Fruit fly (Drosophila melanogaster) whole organism, adult: ENCODE results near the gene Mettl5.

ENCODE experiments used
- CG11617 ChIP-seq: fragments of 200-800 bp; sonication (Bioruptor generic); optimal IDR thresholded peaks from 2 replicates; lab custom pipeline; 2017; ENCODE audit warnings: mild to moderate bottlenecking, missing biosample characterization, missing genetic modification reagents, missing genetic modification characterization
- CG12768 ChIP-seq: fragments of 200-800 bp; sonication (Bioruptor generic); optimal IDR thresholded peaks from 2 replicates; lab custom pipeline; 2017; ENCODE audit warnings: missing biosample characterization, missing genetic modification characterization, mild to moderate bottlenecking, moderate library complexity, missing genetic modification reagents
- CG14711 ChIP-seq: fragments of 200-800 bp; sonication (Bioruptor generic); optimal IDR thresholded peaks from 2 replicates; lab custom pipeline; 2018; ENCODE audit warnings: missing biosample characterization, mild to moderate bottlenecking, missing genetic modification characterization, moderate library complexity
- CG1620 ChIP-seq: fragments of 200-800 bp; sonication (Bioruptor generic); optimal IDR thresholded peaks from 2 replicates; lab custom pipeline; 2016; ENCODE audit warnings: missing biosample characterization, missing genetic modification characterization
- CG33017 ChIP-seq: fragments of 200-800 bp; sonication (Bioruptor generic); optimal IDR thresholded peaks from 2 replicates; lab custom pipeline; 2018; ENCODE audit warnings: missing biosample characterization, mild to moderate bottlenecking, missing genetic modification characterization, moderate library complexity
- CG5204 ChIP-seq: fragments of 200-800 bp; sonication (Bioruptor generic); optimal IDR thresholded peaks from 2 replicates; lab custom pipeline; 2016; ENCODE audit warnings: missing biosample characterization, missing genetic modification characterization
- CG7045 ChIP-seq: fragments of 200-800 bp; sonication (Bioruptor generic); optimal IDR thresholded peaks from 2 replicates; lab custom pipeline; 2017; ENCODE audit warnings: missing biosample characterization, mild to moderate bottlenecking, missing genetic modification characterization
- CG7101 ChIP-seq: fragments of 200-800 bp; sonication (Bioruptor generic); optimal IDR thresholded peaks from 2 replicates; lab custom pipeline; 2018; ENCODE audit warnings: missing biosample characterization, mild to moderate bottlenecking, missing genetic modification characterization, moderate library complexity
- Clk ChIP-seq: fragments of 200-800 bp; sonication (Bioruptor generic); optimal IDR thresholded peaks from 2 replicates; lab custom pipeline; 2017; ENCODE audit warnings: missing biosample characterization, missing genetic modification characterization
- Crg-1 ChIP-seq: fragments of 200-800 bp; sonication (Bioruptor generic); optimal IDR thresholded peaks from 2 replicates; lab custom pipeline; 2016; ENCODE audit warnings: missing biosample characterization, missing genetic modification characterization
- Hr96 ChIP-seq: fragments of 200-800 bp; sonication (Bioruptor generic); optimal IDR thresholded peaks from 2 replicates; lab custom pipeline; 2016; ENCODE audit warnings: missing biosample characterization, missing genetic modification characterization
- Mnt ChIP-seq: fragments of 200-800 bp; sonication (Bioruptor generic); optimal IDR thresholded peaks from 2 replicates; lab custom pipeline; 2016; ENCODE audit warnings: missing biosample characterization, mild to moderate bottlenecking, missing genetic modification characterization
- bab1 ChIP-seq: fragments of 200-800 bp; sonication (Bioruptor generic); optimal IDR thresholded peaks from 3 replicates; lab custom pipeline; 2019; ENCODE audit warnings: missing biosample characterization, mild to moderate bottlenecking, missing genetic modification characterization, moderate library complexity
- cic ChIP-seq: fragments of 200-800 bp; sonication (Bioruptor generic); optimal IDR thresholded peaks from 2 replicates; lab custom pipeline; 2017; ENCODE audit warnings: missing biosample characterization, mild to moderate bottlenecking, missing genetic modification characterization, moderate library complexity
- cnc ChIP-seq, 2 experiments: fragments of >200 bp; optimal IDR thresholded peaks; 2 replicates each; lab custom pipeline; 2017
- kay ChIP-seq: fragments of 200-800 bp; sonication (Bioruptor generic); peaks from one replicate; lab custom pipeline; 2016; ENCODE audit warnings: missing biosample characterization, missing genetic modification characterization, borderline replicate concordance
- ovo ChIP-seq: fragments of 200-800 bp; sonication (Bioruptor generic); optimal IDR thresholded peaks from 2 replicates; lab custom pipeline; 2016; ENCODE audit warnings: missing biosample characterization, missing genetic modification characterization
- pad ChIP-seq: fragments of 200-800 bp; sonication (Bioruptor generic); optimal IDR thresholded peaks from 3 replicates; lab custom pipeline; 2017; ENCODE audit warnings: missing biosample characterization, missing genetic modification characterization, mild to moderate bottlenecking, moderate library complexity, missing genetic modification reagents
- tj ChIP-seq: fragments of 200-800 bp; sonication (Bioruptor generic); optimal IDR thresholded peaks from 3 replicates; lab custom pipeline; 2017; ENCODE audit warnings: missing biosample characterization, mild to moderate bottlenecking, missing genetic modification characterization, moderate library complexity
- toe ChIP-seq: fragments of 200-800 bp; sonication (Bioruptor generic); optimal IDR thresholded peaks from 2 replicates; lab custom pipeline; 2016; ENCODE audit warnings: missing biosample characterization, missing genetic modification characterization

Gene Mettl5

DNA sequence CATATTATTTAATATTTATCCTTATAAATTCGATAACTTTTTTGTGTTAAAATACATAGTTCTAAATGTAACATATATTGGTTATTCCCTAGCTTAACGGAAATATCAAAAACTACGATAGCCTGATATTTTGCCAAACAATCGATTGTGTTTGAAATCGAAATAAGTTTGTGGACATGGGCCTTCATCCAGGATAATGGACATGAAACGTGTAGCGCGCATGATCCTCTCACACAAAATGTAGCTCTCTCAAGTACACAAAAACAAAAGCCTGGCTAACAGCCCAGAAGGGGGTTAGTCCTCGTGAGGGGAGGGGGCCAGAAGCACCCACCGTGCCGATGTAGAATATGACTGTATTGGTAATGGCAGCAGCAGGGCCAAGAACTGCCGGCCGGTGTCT lies 25.8 kb upstream of the Mettl5 start:
- TF ChIP-seq CG7045 (GFP tag; lab: Kevin White, UChicago) (no peak), Mnt (GFP tag; lab: Kevin White, UChicago) (no peak), pad (GFP tag; lab: Kevin White, UChicago) (no peak), bab1 (GFP tag; lab: Kevin White, UChicago) (no peak), CG12768 (GFP tag; lab: Kevin White, UChicago) (no peak), cic (no peak), Hr96 (no peak), kay (GFP tag; lab: Kevin White, UChicago) (no peak), CG5204 (GFP tag; lab: Kevin White, UChicago) (no peak)

dm6 chr3L:19251643-19252042 lies 11.9 kb upstream of the Mettl5 start:
- TF ChIP-seq CG33017 (tag; lab: Kevin White, UChicago) = no peak
- no peak for TF ChIP-seq Crg-1
- no peak for TF ChIP-seq cic
- no peak for TF ChIP-seq CG12768 (GFP tag; lab: Kevin White, UChicago)
- TF ChIP-seq pad (GFP tag; lab: Kevin White, UChicago) = no peak
- no peak for TF ChIP-seq Mnt (GFP tag; lab: Kevin White, UChicago)
- TF ChIP-seq CG11617 (GFP tag; lab: Kevin White, UChicago) = no peak
- TF ChIP-seq ovo (GFP tag; lab: Kevin White, UChicago) = no peak
- no peak for TF ChIP-seq toe (GFP tag; lab: Kevin White, UChicago)
- no peak for TF ChIP-seq cnc (optimal IDR thresholded peaks at IDR 0.05; lab: Kevin White, UChicago)
- TF ChIP-seq CG14711 (tag; lab: Kevin White, UChicago) = no peak
- TF ChIP-seq bab1 (GFP tag; lab: Kevin White, UChicago) = no peak
- TF ChIP-seq CG5204 (GFP tag; lab: Kevin White, UChicago) = no peak
- TF ChIP-seq CG7101 (tag; lab: Kevin White, UChicago) = no peak
- TF ChIP-seq CG7045 (GFP tag; lab: Kevin White, UChicago) = no peak

DNA sequence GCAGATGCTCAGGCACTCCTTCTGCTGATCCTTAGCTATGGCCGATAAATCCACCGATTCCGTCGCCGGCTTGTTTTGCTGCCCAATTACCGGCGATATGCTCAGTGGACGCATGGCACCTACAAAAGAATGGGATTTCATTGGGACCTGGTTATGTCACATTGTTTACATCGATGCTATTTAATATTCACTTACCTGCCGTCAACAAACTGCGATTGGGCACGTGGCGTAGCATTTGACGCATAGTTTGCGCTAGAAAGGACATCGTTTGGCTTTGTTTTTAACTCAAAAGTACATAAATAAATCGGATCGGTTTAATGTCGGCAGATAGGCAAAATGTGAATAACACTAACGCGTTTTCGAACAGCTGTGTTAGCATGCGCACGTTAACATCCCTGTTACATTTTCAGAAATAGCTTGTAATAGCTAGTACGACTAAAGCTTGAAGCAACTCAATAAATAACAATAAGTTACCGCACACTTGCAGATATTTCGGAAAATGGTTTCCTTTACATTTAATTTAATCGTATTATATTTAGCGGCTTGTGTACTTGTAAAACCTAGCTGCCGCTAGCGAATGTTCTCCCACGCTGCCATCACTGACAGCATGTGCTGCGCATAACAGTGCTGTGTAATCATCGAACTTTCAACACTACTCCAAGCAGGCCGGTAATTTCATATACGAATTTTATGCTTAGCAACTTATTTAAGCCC lies 8.7 kb upstream of the Mettl5 start, which contains the start of the genes mRpL21 and rept:
TSS of gene mRpL21 (minus strand) at position 347 of the 714 bp plus-strand sequence.
TSS of gene rept (plus strand) at position 626 of the 714 bp plus-strand sequence.
- peak; percentile 61 for TF ChIP-seq CG11617 (GFP tag; lab: Kevin White, UChicago)
- TF ChIP-seq CG5204 (GFP tag; lab: Kevin White, UChicago) = no peak
- TF ChIP-seq Hr96 = peak; percentile 64
- TF ChIP-seq pad (GFP tag; lab: Kevin White, UChicago) = peak; percentile 64
- no peak for TF ChIP-seq kay (GFP tag; lab: Kevin White, UChicago)
- TF ChIP-seq Mnt (GFP tag; lab: Kevin White, UChicago) = peak; percentile 97
- TF ChIP-seq toe (GFP tag; lab: Kevin White, UChicago) = peak; percentile 73
- peak; percentile 74 for TF ChIP-seq CG7101 (tag; lab: Kevin White, UChicago)
- peak; percentile 76 for TF ChIP-seq CG12768 (GFP tag; lab: Kevin White, UChicago)
- TF ChIP-seq Crg-1 = peak; percentile 75
- peak; percentile 41 for TF ChIP-seq CG14711 (tag; lab: Kevin White, UChicago)
- peak; percentile 19 for TF ChIP-seq cic
- peak; percentile 54 for TF ChIP-seq CG33017 (tag; lab: Kevin White, UChicago)
- TF ChIP-seq tj (GFP tag; lab: Kevin White, UChicago) = peak; percentile 23
- peak; percentile 34 for TF ChIP-seq bab1 (GFP tag; lab: Kevin White, UChicago)
- TF ChIP-seq ovo (GFP tag; lab: Kevin White, UChicago) = peak; percentile 48
- TF ChIP-seq CG1620 (GFP tag; lab: Kevin White, UChicago) = peak; percentile 78
- TF ChIP-seq Clk (GFP tag; lab: Kevin White, UChicago) = no peak
- no peak for TF ChIP-seq cnc (optimal IDR thresholded peaks at IDR 0.05; lab: Kevin White, UChicago)
- peak; percentile 63 for TF ChIP-seq CG7045 (GFP tag; lab: Kevin White, UChicago)

- peak; percentile 6 for TF ChIP-seq cic
- no peak for TF ChIP-seq Mnt (GFP tag; lab: Kevin White, UChicago)
These were observed 5.4 kb upstream of the Mettl5 start for dm6 chr3L:19258199-19258598.

- TF ChIP-seq bab1 (GFP tag; lab: Kevin White, UChicago) (peak; percentile 26), cic (peak; percentile 92), CG12768 (GFP tag; lab: Kevin White, UChicago) (peak; percentile 45), CG14711 (tag; lab: Kevin White, UChicago) (peak; percentile 8), Hr96 (peak; percentile 29), CG5204 (GFP tag; lab: Kevin White, UChicago) (no peak), pad (GFP tag; lab: Kevin White, UChicago) (no peak), Clk (GFP tag; lab: Kevin White, UChicago) (no peak), tj (GFP tag; lab: Kevin White, UChicago) (peak; percentile 48), CG7045 (GFP tag; lab: Kevin White, UChicago) (peak; percentile 11), Mnt (GFP tag; lab: Kevin White, UChicago) (peak; percentile 72)
These were observed 3.2 kb upstream of the Mettl5 start, which contains the start of gene nes for dm6 chr3L:19260278-19260803. nes (minus strand) TSS chr3L:19260679.

dm6 chr3L:19261213-19261612 lies 2.4 kb upstream of the Mettl5 start, which contains the start of gene Bet1:
Bet1 (plus strand) TSS chr3L:19261394.
- TF ChIP-seq CG7101 (tag; lab: Kevin White, UChicago) = no peak
- no peak for TF ChIP-seq CG33017 (tag; lab: Kevin White, UChicago)
- TF ChIP-seq CG1620 (GFP tag; lab: Kevin White, UChicago) = no peak
- no peak for TF ChIP-seq toe (GFP tag; lab: Kevin White, UChicago)
- no peak for TF ChIP-seq CG5204 (GFP tag; lab: Kevin White, UChicago)
